Worm (Caenorhabditis elegans): Measurements from ENCODE around the gene F39C12.1.
A peak's percentile ranks its signal among the peaks of the same experiment; 100 is the strongest.

Gene F39C12.1

DNA sequence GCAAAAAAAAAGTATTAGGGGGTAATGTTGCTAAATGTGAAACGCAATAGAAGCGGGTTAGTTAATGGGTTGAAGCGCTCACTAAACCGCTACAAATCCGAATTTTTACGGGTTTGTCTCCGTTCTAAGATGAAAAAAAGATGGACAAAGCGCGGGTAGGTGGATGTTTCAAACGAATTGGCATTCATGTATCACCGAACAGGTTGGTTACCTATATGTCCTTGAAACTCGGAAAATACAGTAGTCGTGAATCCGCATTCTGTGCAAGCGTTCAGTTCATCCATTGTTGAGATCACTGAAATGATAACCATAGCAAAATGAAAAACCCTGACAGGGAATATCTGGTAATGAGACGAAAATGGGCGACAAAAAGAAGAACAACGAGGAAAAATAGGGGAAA, 41.8 kb downstream of the F39C12.1 start, which contains the start of gene ztf-16:
ztf-16 (minus strand) TSS at position 299 of the 400 bp plus-strand sequence.
- TF ChIP-seq unc-62 (GFP tag; optimal IDR thresholded peaks at IDR 0.05 in 1 of 2) = peak in 1 of 2 experiments; percentile 90
- no peak for TF ChIP-seq unc-62 (tag; optimal IDR thresholded peaks at IDR 0.05)
- no peak for TF ChIP-seq hmg-1.1 (GFP tag; IDR thresholded peaks at IDR 0.05)
- no peak for TF ChIP-seq ces-1 (GFP tag; optimal IDR thresholded peaks at IDR 0.05)

ce11 chrX:4809753-4810424, 43.1 kb downstream of the F39C12.1 start:
- TF ChIP-seq nhr-6 (tag; optimal IDR thresholded peaks at IDR 0.05) (no peak), zfp-3 (GFP tag; conservative IDR thresholded peaks at IDR 0.05) (no peak), nhr-25 (tag; optimal IDR thresholded peaks at IDR 0.05; ENCODE audit: borderline replicate concordance, insufficient read depth) (peak; percentile 49), aha-1 (tag) (peak; percentile 92), nhr-28 (tag; optimal IDR thresholded peaks at IDR 0.05) (peak; percentile 15), lin-38 (GFP tag; IDR thresholded peaks at IDR 0.05) (no peak), hlh-11 (tag; optimal IDR thresholded peaks at IDR 0.05) (peak; percentile 27), unc-62 (GFP tag; optimal IDR thresholded peaks at IDR 0.05 in 1 of 2) (peak in 1 of 2 experiments; percentile 75), unc-62 (tag; optimal IDR thresholded peaks at IDR 0.05) (no peak), hlh-30 (tag; optimal IDR thresholded peaks at IDR 0.05; ENCODE audit: insufficient read depth) (peak; percentile 57)

DNA sequence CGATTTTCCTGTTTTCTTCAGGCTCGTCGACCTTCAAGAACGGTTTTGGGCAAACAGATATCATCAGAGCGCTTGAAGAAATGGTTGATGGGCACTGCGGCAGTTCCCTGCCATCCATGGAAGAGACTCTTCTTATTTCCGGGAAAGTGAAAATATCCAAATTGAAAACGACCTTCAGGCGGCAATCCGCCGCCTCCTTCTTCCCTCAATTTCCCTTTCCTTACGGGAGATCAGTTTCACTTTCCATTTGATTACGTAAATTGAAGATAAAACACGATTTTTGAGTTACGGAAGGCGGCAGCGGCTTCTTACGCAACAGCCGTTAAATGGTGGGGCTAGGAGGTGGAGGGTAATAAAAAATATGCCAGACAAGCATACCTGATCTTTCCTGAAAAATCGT, 43.8 kb downstream of the F39C12.1 start:
- TF ChIP-seq aha-1 (tag) = peak; percentile 89
- TF ChIP-seq hlh-30 (tag; optimal IDR thresholded peaks at IDR 0.05; ENCODE audit: insufficient read depth) = no peak
- no peak for TF ChIP-seq zip-11 (GFP tag; IDR thresholded peaks at IDR 0.05)

- TF ChIP-seq dmd-8 (GFP tag; IDR thresholded peaks at IDR 0.05) (no peak), hlh-30 (tag; optimal IDR thresholded peaks at IDR 0.05; ENCODE audit: insufficient read depth) (peak; percentile 3), daf-12 (tag; optimal IDR thresholded peaks at IDR 0.05) (no peak), mep-1 (tag; optimal IDR thresholded peaks at IDR 0.05) (peak; percentile 8), unc-62 (GFP tag; optimal IDR thresholded peaks at IDR 0.05 in 1 of 2) (peak in 1 of 2 experiments; percentile 99), unc-62 (tag; optimal IDR thresholded peaks at IDR 0.05) (no peak)
These were observed 44.3 kb downstream of the F39C12.1 start for ce11 chrX:4808737-4809136.

DNA sequence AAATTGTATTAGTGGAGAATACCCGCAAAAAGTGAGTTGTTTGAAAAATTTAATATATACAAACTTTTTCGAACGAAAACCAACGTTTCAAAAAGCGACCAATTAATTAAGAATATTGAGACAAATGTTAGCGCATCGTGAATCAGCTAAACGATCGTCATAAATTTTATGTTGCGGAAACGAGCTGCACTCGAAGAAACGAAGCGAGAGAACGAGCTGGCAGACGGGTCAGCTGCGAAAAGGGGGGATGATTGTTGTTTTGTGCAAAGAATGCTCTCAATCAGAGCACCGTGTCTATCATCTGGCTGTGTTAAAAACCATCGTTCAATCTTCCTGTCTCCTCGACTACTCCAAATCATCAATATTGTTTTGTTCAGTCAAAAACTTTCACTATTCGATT, 49.1 kb downstream of the F39C12.1 start:
- TF ChIP-seq daf-16 (GFP tag; optimal IDR thresholded peaks at IDR 0.05) = peak in 1 of 2 experiments; percentile 11
- no peak for TF ChIP-seq daf-16 (tag; optimal IDR thresholded peaks at IDR 0.05)
- no peak for TF ChIP-seq madf-9 (GFP tag; conservative IDR thresholded peaks at IDR 0.05)
- no peak for TF ChIP-seq R02D3.7 (tag; optimal IDR thresholded peaks at IDR 0.05)
- peak in 1 of 2 experiments; percentile 92 for TF ChIP-seq unc-62 (GFP tag; optimal IDR thresholded peaks at IDR 0.05 in 1 of 2)
- no peak for TF ChIP-seq unc-62 (tag; optimal IDR thresholded peaks at IDR 0.05)

- TF ChIP-seq lin-15B (tag; optimal IDR thresholded peaks at IDR 0.05) (no peak), hmg-1.1 (GFP tag; IDR thresholded peaks at IDR 0.05) (0 out of 2 replicates have a peak, but pooled peaks have one; percentile 33), lin-39 (tag; optimal IDR thresholded peaks at IDR 0.05) (peak; percentile 44), aha-1 (tag) (peak; percentile 52), unc-62 (GFP tag; optimal IDR thresholded peaks at IDR 0.05 in 1 of 2) (peak in 1 of 2 experiments; percentile 84), unc-62 (tag; optimal IDR thresholded peaks at IDR 0.05) (no peak)
These were observed 50.7 kb downstream of the F39C12.1 start for ce11 chrX:4802255-4802654.

- TF ChIP-seq pqm-1 (tag; optimal IDR thresholded peaks at IDR 0.05) (peak; percentile 61), dmd-6 (GFP tag; IDR thresholded peaks at IDR 0.05) (peak; percentile 14; the same call in 1 of the 2 replicates), lsy-2 (tag; optimal IDR thresholded peaks at IDR 0.05) (no peak), hmg-1.1 (GFP tag; IDR thresholded peaks at IDR 0.05) (no peak), sdz-12 (GFP tag; optimal IDR thresholded peaks at IDR 0.05) (no peak)
These were observed 52.1 kb downstream of the F39C12.1 start for ce11 chrX:4800892-4801291.

Data from whole organism, L4 larva.